Worm (Caenorhabditis elegans): Measurements from ENCODE around the gene F22F7.2.

The F22F7.2 gene

ce11 chrV:2150876-2151275 lies 28.3 kb downstream of the F22F7.2 start, which contains the start of gene C45H4.13:
TSS of gene C45H4.13 (minus strand) at chrV:2150976.
- TF ChIP-seq hnd-1 (tag; optimal IDR thresholded peaks at IDR 0.05) (no peak), scrt-1 (GFP tag; IDR thresholded peaks at IDR 0.05) (no peak), tbx-11 (GFP tag; IDR thresholded peaks at IDR 0.05) (no peak), sea-1 (GFP tag; conservative IDR thresholded peaks at IDR 0.05) (no peak), F13C5.2 (tag; optimal IDR thresholded peaks at IDR 0.05) (no peak), B0310.2 (tag; optimal IDR thresholded peaks at IDR 0.05) (no peak), ceh-36 (tag; optimal IDR thresholded peaks at IDR 0.05) (no peak), hmbx-1 (tag; optimal IDR thresholded peaks at IDR 0.05) (no peak), tbx-37 (GFP tag; conservative IDR thresholded peaks at IDR 0.05) (no peak), tra-4 (tag; optimal IDR thresholded peaks at IDR 0.05) (no peak), ama-1 (optimal IDR thresholded peaks at IDR 0.05) (no peak), hmg-4 (GFP tag; optimal IDR thresholded peaks at IDR 0.05) (no peak)

ce11 chrV:2151458-2151857 lies 28.9 kb downstream of the F22F7.2 start, which contains the start of gene srbc-24:
TSS of gene srbc-24 (plus strand) at chrV:2151758.
- TF ChIP-seq flt-1 (GFP tag; IDR thresholded peaks at IDR 0.05) = no peak
- no peak for TF ChIP-seq ceh-36 (tag; optimal IDR thresholded peaks at IDR 0.05)
- no peak for TF ChIP-seq tra-4 (tag; optimal IDR thresholded peaks at IDR 0.05)
- no peak for TF ChIP-seq tbx-37 (GFP tag; conservative IDR thresholded peaks at IDR 0.05)
- no peak for TF ChIP-seq scrt-1 (GFP tag; IDR thresholded peaks at IDR 0.05)
- no peak for TF ChIP-seq sea-1 (GFP tag; conservative IDR thresholded peaks at IDR 0.05)

DNA sequence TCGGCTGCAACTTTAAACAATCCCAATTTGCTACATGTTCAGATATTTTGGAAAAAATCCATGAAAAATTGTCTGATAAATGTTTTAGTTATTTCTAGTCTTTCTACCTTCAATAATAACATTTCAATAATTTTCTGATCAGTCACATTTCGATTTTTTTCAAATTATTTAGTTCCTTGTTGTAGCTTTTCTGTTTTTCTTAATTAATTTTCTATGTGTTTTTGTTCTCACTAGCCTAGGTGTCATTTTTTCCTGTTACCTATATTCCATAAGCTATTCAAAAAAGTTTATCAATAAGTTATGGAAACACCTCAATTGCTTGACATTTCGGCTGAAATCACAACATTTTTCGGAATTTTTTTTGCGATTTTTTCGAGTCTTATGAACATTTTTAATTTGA lies 30.7 kb downstream of the F22F7.2 start, which contains the start of gene srbc-23:
Gene srbc-23, plus strand, starts transcription at position 301 of the 400 bp plus-strand sequence.
- TF ChIP-seq ama-1 (optimal IDR thresholded peaks at IDR 0.05) (no peak), tra-4 (tag; optimal IDR thresholded peaks at IDR 0.05) (no peak), scrt-1 (GFP tag; IDR thresholded peaks at IDR 0.05) (no peak), flt-1 (GFP tag; IDR thresholded peaks at IDR 0.05) (no peak), B0310.2 (tag; optimal IDR thresholded peaks at IDR 0.05) (no peak), pes-1 (GFP tag; IDR thresholded peaks at IDR 0.05) (no peak), ets-7 (tag; optimal IDR thresholded peaks at IDR 0.05) (no peak), hmbx-1 (tag; optimal IDR thresholded peaks at IDR 0.05) (no peak), tbx-11 (GFP tag; IDR thresholded peaks at IDR 0.05) (no peak), ceh-36 (tag; optimal IDR thresholded peaks at IDR 0.05) (no peak)

ce11 chrV:2155232-2155631 lies 32.6 kb downstream of the F22F7.2 start, which contains the start of gene srbc-21:
TSS of gene srbc-21 (plus strand) at chrV:2155532.
- TF ChIP-seq hmg-4 (GFP tag; optimal IDR thresholded peaks at IDR 0.05) (no peak), B0310.2 (tag; optimal IDR thresholded peaks at IDR 0.05) (no peak), F13C5.2 (tag; optimal IDR thresholded peaks at IDR 0.05) (no peak), flt-1 (GFP tag; IDR thresholded peaks at IDR 0.05) (no peak), tra-4 (tag; optimal IDR thresholded peaks at IDR 0.05) (no peak), hmbx-1 (tag; optimal IDR thresholded peaks at IDR 0.05) (no peak), ceh-13 (GFP tag; optimal IDR thresholded peaks at IDR 0.05) (no peak), tbx-37 (GFP tag; conservative IDR thresholded peaks at IDR 0.05) (no peak), sea-1 (GFP tag; conservative IDR thresholded peaks at IDR 0.05) (no peak), scrt-1 (GFP tag; IDR thresholded peaks at IDR 0.05) (no peak), ets-7 (tag; optimal IDR thresholded peaks at IDR 0.05) (no peak), pes-1 (GFP tag; IDR thresholded peaks at IDR 0.05) (no peak), ama-1 (optimal IDR thresholded peaks at IDR 0.05) (no peak), tbx-11 (GFP tag; IDR thresholded peaks at IDR 0.05) (no peak), hnd-1 (tag; optimal IDR thresholded peaks at IDR 0.05) (no peak), aly-1 (tag; optimal IDR thresholded peaks at IDR 0.05) (no peak), ceh-36 (tag; optimal IDR thresholded peaks at IDR 0.05) (no peak)

DNA sequence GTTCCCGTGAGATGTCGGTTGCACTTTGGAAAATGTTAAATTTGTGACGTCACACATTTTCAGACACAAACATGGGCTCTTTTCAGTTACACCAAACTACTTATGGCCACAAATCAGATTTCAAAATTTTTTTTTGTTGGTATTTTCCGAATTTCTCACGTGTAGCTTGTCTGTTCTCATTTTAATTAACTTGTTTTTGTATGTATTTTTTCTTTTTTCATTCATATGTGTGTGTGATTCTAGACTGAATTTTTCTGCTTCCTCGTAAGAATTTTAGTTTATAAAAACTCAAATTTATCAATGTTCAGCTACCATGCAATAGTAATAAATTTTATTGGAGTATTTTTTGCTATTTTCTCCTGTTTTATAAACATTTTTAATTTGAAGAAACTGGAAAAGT lies 34.2 kb downstream of the F22F7.2 start, which contains the start of gene srbc-22:
Gene srbc-22, plus strand, starts transcription at position 301 of the 400 bp plus-strand sequence.
- TF ChIP-seq pes-1 (GFP tag; IDR thresholded peaks at IDR 0.05) (no peak), F13C5.2 (tag; optimal IDR thresholded peaks at IDR 0.05) (no peak), hmbx-1 (tag; optimal IDR thresholded peaks at IDR 0.05) (no peak), aly-1 (tag; optimal IDR thresholded peaks at IDR 0.05) (no peak), hmg-4 (GFP tag; optimal IDR thresholded peaks at IDR 0.05) (no peak), ama-1 (optimal IDR thresholded peaks at IDR 0.05) (no peak), scrt-1 (GFP tag; IDR thresholded peaks at IDR 0.05) (no peak), tbx-11 (GFP tag; IDR thresholded peaks at IDR 0.05) (no peak), tbx-37 (GFP tag; conservative IDR thresholded peaks at IDR 0.05) (no peak), hnd-1 (tag; optimal IDR thresholded peaks at IDR 0.05) (no peak), B0310.2 (tag; optimal IDR thresholded peaks at IDR 0.05) (no peak)

- TF ChIP-seq scrt-1 (GFP tag; IDR thresholded peaks at IDR 0.05) (no peak), tbx-11 (GFP tag; IDR thresholded peaks at IDR 0.05) (no peak), hnd-1 (tag; optimal IDR thresholded peaks at IDR 0.05) (no peak), tbx-37 (GFP tag; conservative IDR thresholded peaks at IDR 0.05) (no peak), hmbx-1 (tag; optimal IDR thresholded peaks at IDR 0.05) (no peak), ceh-36 (tag; optimal IDR thresholded peaks at IDR 0.05) (no peak), ets-7 (tag; optimal IDR thresholded peaks at IDR 0.05) (no peak), ceh-13 (GFP tag; optimal IDR thresholded peaks at IDR 0.05) (no peak), hmg-4 (GFP tag; optimal IDR thresholded peaks at IDR 0.05) (no peak), pes-1 (GFP tag; IDR thresholded peaks at IDR 0.05) (no peak), aly-1 (tag; optimal IDR thresholded peaks at IDR 0.05) (no peak), F13C5.2 (tag; optimal IDR thresholded peaks at IDR 0.05) (no peak), ama-1 (optimal IDR thresholded peaks at IDR 0.05) (no peak), sea-1 (GFP tag; conservative IDR thresholded peaks at IDR 0.05) (no peak), tra-4 (tag; optimal IDR thresholded peaks at IDR 0.05) (no peak), B0310.2 (tag; optimal IDR thresholded peaks at IDR 0.05) (no peak), flt-1 (GFP tag; IDR thresholded peaks at IDR 0.05) (no peak)
Measured at ce11 chrV:2159331-2159730, 36.7 kb downstream of the F22F7.2 start, which contains the start of gene C45H4.14. TSS of gene C45H4.14 (minus strand) at chrV:2159431.

ce11 chrV:2163735-2164134 lies 41.2 kb downstream of the F22F7.2 start, which contains the start of gene str-255:
TSS of gene str-255 (minus strand) at chrV:2163835.
- TF ChIP-seq ama-1 (optimal IDR thresholded peaks at IDR 0.05) (no peak), tbx-11 (GFP tag; IDR thresholded peaks at IDR 0.05) (no peak), tra-4 (tag; optimal IDR thresholded peaks at IDR 0.05) (no peak), flt-1 (GFP tag; IDR thresholded peaks at IDR 0.05) (no peak), hmg-4 (GFP tag; optimal IDR thresholded peaks at IDR 0.05) (no peak), scrt-1 (GFP tag; IDR thresholded peaks at IDR 0.05) (no peak), ceh-13 (GFP tag; optimal IDR thresholded peaks at IDR 0.05) (no peak), B0310.2 (tag; optimal IDR thresholded peaks at IDR 0.05) (no peak)

All from whole organism, early embryonic.